Worm (Caenorhabditis elegans): Measurements from ENCODE around the gene nhr-51.

DNA sequence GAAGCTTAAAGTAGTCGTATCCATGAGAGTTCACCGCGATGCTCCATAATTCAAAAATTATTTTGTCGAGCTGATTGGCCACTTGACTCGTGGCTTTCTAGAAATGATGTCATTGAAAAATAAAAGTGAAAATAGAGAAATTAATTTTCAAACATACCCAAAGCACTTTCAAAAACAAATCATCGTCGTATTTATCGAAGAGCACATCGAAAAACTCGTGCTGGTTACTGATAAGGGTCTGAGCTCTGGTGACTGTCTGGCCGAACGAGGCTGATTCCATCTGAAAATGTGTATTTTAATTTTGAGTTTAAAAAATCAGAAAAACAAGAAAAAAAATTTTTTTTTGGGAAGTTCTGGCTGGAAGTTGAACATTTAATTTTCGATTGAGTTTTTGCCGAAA lies 38.6 kb downstream of the nhr-51 start:
- TF ChIP-seq lin-39 (tag; optimal IDR thresholded peaks at IDR 0.05), result no peak
- no peak for TF ChIP-seq zag-1 (tag; optimal IDR thresholded peaks at IDR 0.05)
- TF ChIP-seq unc-62 (GFP tag; optimal IDR thresholded peaks at IDR 0.05), result no peak
- no peak for TF ChIP-seq ama-1 (optimal IDR thresholded peaks at IDR 0.05)
- no peak for TF ChIP-seq daf-12 (tag; optimal IDR thresholded peaks at IDR 0.05)
- no peak for TF ChIP-seq nhr-77 (tag; optimal IDR thresholded peaks at IDR 0.05)
- no peak for TF ChIP-seq ceh-82 (tag; optimal IDR thresholded peaks at IDR 0.05)
- no peak for TF ChIP-seq jun-1 (tag; optimal IDR thresholded peaks at IDR 0.05)
- no peak for TF ChIP-seq nhr-237 (tag; optimal IDR thresholded peaks at IDR 0.05)
